Fruit fly (Drosophila melanogaster) whole organism, wandering third instar larva: ENCODE results near the gene His3.3A.

Experiments used
- Abd-B ChIP-seq: fragments of >200 bp; optimal IDR thresholded peaks from 2 replicates; lab custom pipeline; 2017; ENCODE audit warnings: missing biosample characterization, missing genetic modification characterization
- CG9705 ChIP-seq: fragments of 200-800 bp; sonication (Bioruptor generic); optimal IDR thresholded peaks from 2 replicates; lab custom pipeline; 2018; ENCODE audit warnings: missing biosample characterization, mild to moderate bottlenecking, missing genetic modification characterization
- CrebA ChIP-seq: fragments of 200-800 bp; sonication (Bioruptor generic); optimal IDR thresholded peaks from 2 replicates; lab custom pipeline; 2016; ENCODE audit warnings: missing biosample characterization, mild to moderate bottlenecking, missing genetic modification characterization, borderline replicate concordance
- Dfd ChIP-seq: fragments of >200 bp; optimal IDR thresholded peaks from 2 replicates; lab custom pipeline; 2017; ENCODE audit warnings: missing biosample characterization, missing genetic modification characterization
- Dif ChIP-seq: fragments of 200-275, 200-300 bp; sonication (Bioruptor generic); optimal IDR thresholded peaks from 2 replicates; lab custom pipeline; 2018; ENCODE audit warnings: missing biosample characterization, missing genetic modification characterization; ENCODE audit not compliant: partially characterized antibody
- GATAd ChIP-seq: sonication (Bioruptor generic); optimal IDR thresholded peaks from 2 replicates; lab custom pipeline; 2016; ENCODE audit warnings: missing biosample characterization, missing genetic modification characterization
- HLH106 ChIP-seq: fragments of 200-800 bp; optimal IDR thresholded peaks from 3 replicates; lab custom pipeline; 2019; ENCODE audit warnings: missing biosample characterization, mild to moderate bottlenecking, missing genetic modification characterization, moderate library complexity
- Hnf4 ChIP-seq: fragments of 200-800 bp; sonication (Bioruptor generic); optimal IDR thresholded peaks from 2 replicates; lab custom pipeline; 2016; ENCODE audit warnings: missing biosample characterization, mild to moderate bottlenecking, missing genetic modification characterization
- Hr78 ChIP-seq: fragments of >200 bp; optimal IDR thresholded peaks from 2 replicates; lab custom pipeline; 2017; ENCODE audit warnings: missing biosample characterization, missing genetic modification characterization
- Hr83 ChIP-seq: fragments of 200-300 bp; sonication (Bioruptor generic); optimal IDR thresholded peaks from 2 replicates; lab custom pipeline; 2016; ENCODE audit warnings: missing biosample characterization, mild to moderate bottlenecking, missing genetic modification characterization, moderate library complexity; ENCODE audit not compliant: poor library complexity, severe bottlenecking
- Jra ChIP-seq: sonication (Bioruptor generic); optimal IDR thresholded peaks from 2 replicates; lab custom pipeline; 2016; ENCODE audit warnings: missing biosample characterization, missing genetic modification characterization
- Mio ChIP-seq: sonication (Bioruptor generic); optimal IDR thresholded peaks from 2 replicates; lab custom pipeline; 2016; ENCODE audit warnings: missing biosample characterization, missing genetic modification characterization
- Myc ChIP-seq: fragments of >200 bp; optimal IDR thresholded peaks from 2 replicates; lab custom pipeline; 2017
- N ChIP-seq: fragments of >200 bp; optimal IDR thresholded peaks from 2 replicates; lab custom pipeline; 2018; ENCODE audit warnings: missing biosample characterization, missing external identifiers, missing genetic modification characterization
- OdsH ChIP-seq: fragments of 200-800 bp; sonication (Bioruptor generic); optimal IDR thresholded peaks from 2 replicates; lab custom pipeline; 2016; ENCODE audit warnings: missing biosample characterization, mild to moderate bottlenecking, missing genetic modification characterization
- Rel ChIP-seq, 2 experiments: fragments of 200-800 bp; sonication (Bioruptor generic) in 1 of 2; optimal IDR thresholded peaks; 2 replicates in 1 of 2; 3 replicates in 1 of 2; lab custom pipeline; 2016 to 2019; ENCODE audit warnings: mild to moderate bottlenecking in 2 of 2, missing biosample characterization in 2 of 2, missing genetic modification characterization in 2 of 2, moderate library complexity in 1 of 2
- Sp1 ChIP-seq: fragments of 200-800 bp; sonication (Bioruptor generic); optimal IDR thresholded peaks from 3 replicates; lab custom pipeline; 2019; ENCODE audit warnings: missing biosample characterization, mild to moderate bottlenecking, missing genetic modification characterization, moderate library complexity
- Vsx2 ChIP-seq: fragments of 200-300, 225-300 bp; sonication (Bioruptor generic); optimal IDR thresholded peaks from 2 replicates; lab custom pipeline; 2018; ENCODE audit warnings: missing biosample characterization, missing genetic modification characterization; ENCODE audit not compliant: partially characterized antibody
- br ChIP-seq: fragments of 200-800 bp; sonication (Bioruptor generic); optimal IDR thresholded peaks from 2 replicates; lab custom pipeline; 2016; ENCODE audit warnings: missing biosample characterization, missing genetic modification characterization
- brk ChIP-seq: fragments of 200-800 bp; sonication (Bioruptor generic); optimal IDR thresholded peaks from 2 replicates; lab custom pipeline; 2016; ENCODE audit warnings: missing biosample characterization, mild to moderate bottlenecking, missing genetic modification characterization
- dl ChIP-seq, 2 experiments: fragments of 175-275, 200-275 bp in 1 of 2; fragments of 200-275 bp in 1 of 2; sonication (Bioruptor generic); optimal IDR thresholded peaks; lab custom pipeline; 2018; ENCODE audit warnings: mild to moderate bottlenecking in 2 of 2, missing biosample characterization in 2 of 2, missing genetic modification characterization in 2 of 2, moderate library complexity in 2 of 2; ENCODE audit not compliant: partially characterized antibody in 2 of 2, insufficient read depth in 1 of 2
- dmrt93B ChIP-seq: fragments of 200-800 bp; sonication (Bioruptor generic); optimal IDR thresholded peaks from 2 replicates; lab custom pipeline; 2018; ENCODE audit warnings: missing biosample characterization, mild to moderate bottlenecking, missing genetic modification characterization
- ey ChIP-seq: fragments of 200-800 bp; sonication (Bioruptor generic); optimal IDR thresholded peaks from 2 replicates; lab custom pipeline; 2016; ENCODE audit warnings: missing biosample characterization, missing genetic modification characterization
- foxo ChIP-seq, 2 experiments: fragments of 200-800 bp; sonication (Bioruptor generic); optimal IDR thresholded peaks; 2 replicates in 1 of 2; 3 replicates in 1 of 2; lab custom pipeline; 2016 to 2017; ENCODE audit warnings: missing biosample characterization in 2 of 2, missing genetic modification characterization in 2 of 2
- fru ChIP-seq: fragments of 200-800 bp; sonication (Bioruptor generic); optimal IDR thresholded peaks from 3 replicates; lab custom pipeline; 2016; ENCODE audit warnings: missing biosample characterization, mild to moderate bottlenecking, missing genetic modification characterization
- h ChIP-seq: fragments of 200-800 bp; sonication (Bioruptor generic); optimal IDR thresholded peaks from 3 replicates; lab custom pipeline; 2016; ENCODE audit warnings: missing biosample characterization, mild to moderate bottlenecking, missing genetic modification characterization
- jim ChIP-seq: fragments of 175-275, 200-325 bp; sonication (Bioruptor generic); optimal IDR thresholded peaks from 2 replicates; lab custom pipeline; 2016; ENCODE audit warnings: missing biosample characterization, mild to moderate bottlenecking, missing genetic modification characterization
- lola ChIP-seq: fragments of >200 bp; optimal IDR thresholded peaks from 2 replicates; lab custom pipeline; 2017; ENCODE audit warnings: missing biosample characterization, missing genetic modification characterization
- pan ChIP-seq: fragments of >200 bp; optimal IDR thresholded peaks from 2 replicates; lab custom pipeline; 2017
- psq ChIP-seq: fragments of 200-800 bp; sonication (Bioruptor generic); optimal IDR thresholded peaks from 3 replicates; lab custom pipeline; 2017; ENCODE audit warnings: missing biosample characterization, mild to moderate bottlenecking, missing genetic modification characterization, moderate library complexity
- rgr ChIP-seq: fragments of 200-800 bp; sonication (Bioruptor generic); optimal IDR thresholded peaks from 3 replicates; lab custom pipeline; 2016; ENCODE audit warnings: missing biosample characterization, mild to moderate bottlenecking, missing genetic modification characterization
- sage ChIP-seq: fragments of 200-800 bp; sonication (Bioruptor generic); optimal IDR thresholded peaks from 2 replicates; lab custom pipeline; 2016; ENCODE audit warnings: missing biosample characterization, mild to moderate bottlenecking, missing genetic modification characterization
- sv ChIP-seq: fragments of 200-800 bp; sonication (Bioruptor generic); optimal IDR thresholded peaks from 3 replicates; lab custom pipeline; 2016; ENCODE audit warnings: missing biosample characterization, missing genetic modification characterization
- tai ChIP-seq: sonication (Bioruptor generic); optimal IDR thresholded peaks from 2 replicates; lab custom pipeline; 2016; ENCODE audit warnings: missing biosample characterization, missing genetic modification characterization
- usp ChIP-seq: fragments of >200 bp; optimal IDR thresholded peaks from 2 replicates; lab custom pipeline; 2017; ENCODE audit warnings: missing biosample characterization, missing genetic modification characterization
- woc ChIP-seq: sonication (Bioruptor generic); optimal IDR thresholded peaks from 2 replicates; lab custom pipeline; 2016; ENCODE audit warnings: missing biosample characterization, mild to moderate bottlenecking, missing genetic modification characterization

The His3.3A gene

DNA sequence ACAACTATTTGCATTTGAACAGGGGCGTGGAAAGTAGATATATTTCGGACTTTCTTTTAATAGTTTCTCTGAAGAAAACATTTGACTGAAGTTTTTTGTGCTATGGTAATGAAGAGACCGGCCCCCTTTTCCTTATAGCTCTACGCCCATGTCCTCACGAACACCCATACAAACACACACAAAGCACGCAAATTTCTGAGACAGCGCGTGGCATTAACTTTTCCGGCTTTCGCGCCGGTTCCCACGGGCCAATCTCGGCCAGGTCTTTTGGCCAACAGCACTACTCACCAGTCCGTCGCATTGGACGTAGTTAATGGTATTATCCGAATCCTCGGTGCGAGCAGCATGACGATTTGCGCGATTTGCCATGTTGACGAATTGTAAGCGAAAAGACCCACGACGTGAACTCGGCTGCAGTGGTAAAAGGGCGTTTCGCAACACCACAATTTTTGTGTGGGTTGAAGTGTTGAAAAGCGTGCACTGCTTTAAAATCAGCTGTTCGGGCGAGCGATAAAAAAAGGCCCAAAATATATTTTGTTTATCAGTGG, 2.4 kb upstream of the His3.3A start, which contains the start of gene senju (continued):
- TF ChIP-seq h (GFP tag; lab: Kevin White, UChicago) (peak; percentile 93), Dif (GFP tag; lab: Kevin White, UChicago) (no peak), Jra (GFP tag; lab: Kevin White, UChicago) (peak; percentile 91), jim (GFP tag; lab: Kevin White, UChicago) (peak; percentile 43), fru (GFP tag; lab: Kevin White, UChicago) (peak; percentile 90), lola (no peak), ey (GFP tag; lab: Kevin White, UChicago) (peak; percentile 92), HLH106 (peak; percentile 59), Hr78 (GFP tag; lab: Kevin White, UChicago) (no peak), pan (lab: Kevin White, UChicago) (no peak)

DNA sequence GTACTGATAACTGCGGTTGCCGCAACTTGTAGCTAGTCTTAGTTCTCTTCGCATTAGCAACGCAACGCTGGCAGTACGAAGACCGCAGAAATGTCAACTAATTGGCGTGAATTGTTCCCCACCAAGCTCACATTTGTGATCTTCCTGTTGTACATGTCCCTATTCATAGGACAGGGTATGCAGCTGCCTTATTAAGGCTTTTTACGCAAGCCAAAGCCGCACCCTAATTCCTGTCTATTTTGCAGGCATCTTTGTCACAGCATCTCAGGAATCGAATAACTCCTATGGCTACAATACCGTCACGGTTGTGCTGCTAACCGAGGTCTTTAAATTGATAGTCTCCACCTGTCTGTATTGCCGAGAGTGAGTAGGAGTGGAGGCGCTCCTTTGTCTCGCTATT, 1.9 kb upstream of the His3.3A start, which contains the start of gene eIF3h:
eIF3h (minus strand) TSS at position 101 of the 400 bp plus-strand sequence.
- TF ChIP-seq Rel (GFP tag; optimal IDR thresholded peaks at IDR 0.05; lab: Kevin White, UChicago), result no peak
- TF ChIP-seq Rel (tag; optimal IDR thresholded peaks at IDR 0.05; lab: Kevin White, UChicago), result no peak
- no peak for TF ChIP-seq brk
- TF ChIP-seq dmrt93B (GFP tag; lab: Kevin White, UChicago), result no peak
- TF ChIP-seq dl (GFP tag; optimal IDR thresholded peaks at IDR 0.05; lab: Kevin White, UChicago; ENCODE audit: insufficient read depth in 1 of 2, partially characterized antibody in 2 of 2), result no peak
- no peak for TF ChIP-seq CG9705 (GFP tag; lab: Kevin White, UChicago)
- TF ChIP-seq Hr83, result no peak
- TF ChIP-seq rgr, result no peak
- TF ChIP-seq foxo (GFP tag; optimal IDR thresholded peaks at IDR 0.05; lab: Kevin White, UChicago), result no peak
- TF ChIP-seq lola, result no peak
- no peak for TF ChIP-seq br
- TF ChIP-seq Dif (GFP tag; lab: Kevin White, UChicago), result no peak
- TF ChIP-seq CrebA (GFP tag; lab: Kevin White, UChicago), result no peak

DNA sequence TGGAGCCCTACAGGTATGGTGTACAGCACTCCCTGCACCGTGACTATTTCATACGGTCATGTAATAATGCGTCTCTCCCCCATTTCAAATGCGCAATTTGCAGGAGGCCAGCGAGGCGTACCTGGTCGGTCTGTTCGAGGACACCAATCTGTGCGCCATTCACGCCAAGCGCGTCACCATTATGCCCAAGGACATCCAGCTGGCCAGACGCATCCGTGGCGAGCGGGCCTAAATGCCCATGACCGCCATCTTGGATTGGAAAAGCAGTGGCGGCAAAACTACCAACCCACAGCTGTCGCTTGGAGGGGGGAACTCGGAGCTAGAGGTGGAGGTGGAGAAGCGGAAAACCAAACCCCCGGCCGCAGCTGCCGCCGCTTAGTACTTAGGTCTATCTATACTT, 670 bp downstream of the His3.3A start:
- TF ChIP-seq woc, result no peak
- no peak for TF ChIP-seq sage
- TF ChIP-seq OdsH (GFP tag; lab: Kevin White, UChicago), result no peak
- no peak for TF ChIP-seq CG9705 (GFP tag; lab: Kevin White, UChicago)
- TF ChIP-seq psq, result no peak
- no peak for TF ChIP-seq h (GFP tag; lab: Kevin White, UChicago)

DNA sequence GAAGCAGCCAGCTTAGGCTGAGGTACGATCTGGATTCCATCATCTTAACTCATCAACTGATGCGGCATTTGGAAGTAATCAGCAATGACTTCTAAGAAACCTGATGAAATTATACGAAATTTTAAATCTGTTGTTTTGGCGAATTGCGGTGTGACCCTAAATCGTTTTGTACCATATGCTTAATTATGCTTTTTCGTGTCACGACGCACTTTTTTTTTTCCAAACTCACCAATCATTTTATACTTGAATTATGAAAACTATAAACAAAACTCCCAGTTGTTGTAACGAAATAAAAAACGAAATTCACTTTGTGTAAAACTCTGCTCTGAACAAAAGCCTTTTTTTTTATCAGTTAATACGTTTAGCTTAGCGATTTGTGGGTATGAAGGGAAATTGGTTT, 3.2 kb downstream of the His3.3A start, which contains the start of gene Nepl3:
Nepl3 (minus strand) TSS at position 155 of the 400 bp plus-strand sequence.
- TF ChIP-seq usp, result no peak
- peak; percentile 8 for TF ChIP-seq woc

dm6 chr2L:5059645-5060254, 4.9 kb downstream of the His3.3A start, which contains the start of gene Rpn11:
TSS of gene Rpn11 (minus strand) at chr2L:5059790.
- TF ChIP-seq Jra (GFP tag; lab: Kevin White, UChicago), result peak; percentile 66
- no peak for TF ChIP-seq usp
- TF ChIP-seq OdsH (GFP tag; lab: Kevin White, UChicago), result no peak
- peak; percentile 81 for TF ChIP-seq woc
- TF ChIP-seq sage, result no peak
- TF ChIP-seq Mio (GFP tag; lab: Kevin White, UChicago), result no peak
- TF ChIP-seq Sp1 (GFP tag; lab: Kevin White, UChicago), result peak; percentile 73
- peak; percentile 54 for TF ChIP-seq brk
- TF ChIP-seq CG9705 (GFP tag; lab: Kevin White, UChicago), result peak; percentile 43
- TF ChIP-seq h (GFP tag; lab: Kevin White, UChicago), result peak; percentile 69
- TF ChIP-seq foxo (GFP tag; optimal IDR thresholded peaks at IDR 0.05; lab: Kevin White, UChicago), result peak in 1 of 2 experiments; percentile 74
- peak; percentile 8 for TF ChIP-seq ey (GFP tag; lab: Kevin White, UChicago)
- TF ChIP-seq dmrt93B (GFP tag; lab: Kevin White, UChicago), result peak; percentile 39
- TF ChIP-seq Abd-B (GFP tag; lab: Kevin White, UChicago), result no peak
- no peak for TF ChIP-seq jim (GFP tag; lab: Kevin White, UChicago)
- TF ChIP-seq rgr, result peak; percentile 42
- TF ChIP-seq Vsx2 (GFP tag; lab: Kevin White, UChicago), result no peak
- TF ChIP-seq psq, result peak; percentile 41
- TF ChIP-seq N (GFP tag; lab: Kevin White, UChicago), result no peak
- peak; percentile 10 for TF ChIP-seq Hnf4 (GFP tag; lab: Kevin White, UChicago)
- TF ChIP-seq fru (GFP tag; lab: Kevin White, UChicago), result peak; percentile 66
- no peak for TF ChIP-seq Dif (GFP tag; lab: Kevin White, UChicago)
- no peak for TF ChIP-seq GATAd (GFP tag; lab: Kevin White, UChicago)
- no peak for TF ChIP-seq Dfd
- peak; percentile 26 for TF ChIP-seq sv (GFP tag; lab: Kevin White, UChicago)
- no peak for TF ChIP-seq tai (GFP tag; lab: Kevin White, UChicago)
- peak; percentile 43 for TF ChIP-seq br
- peak; percentile 5 for TF ChIP-seq Hr83
- TF ChIP-seq HLH106, result peak; percentile 69
- TF ChIP-seq Myc (lab: Kevin White, UChicago), result peak; percentile 91
